Fruit fly (Drosophila melanogaster) whole organism, embryonic: ENCODE measurements around the gene NELF-B.
A peak's percentile ranks its signal among the peaks of the same experiment; 100 is the strongest.

Experiments used
- Atf-2 ChIP-seq: fragments of 200-800 bp; sonication (Bioruptor generic); optimal IDR thresholded peaks from 2 replicates; lab custom pipeline; 2016; ENCODE audit warnings: missing biosample characterization, missing genetic modification characterization
- BtbVII ChIP-seq: fragments of 200-800 bp; sonication (Bioruptor generic); optimal IDR thresholded peaks from 3 replicates; lab custom pipeline; 2017; ENCODE audit warnings: missing biosample characterization, mild to moderate bottlenecking, missing genetic modification characterization
- CG10147 ChIP-seq: fragments of 200-800 bp; sonication (Bioruptor generic); optimal IDR thresholded peaks from 2 replicates; lab custom pipeline; 2019; ENCODE audit warnings: missing biosample characterization, mild to moderate bottlenecking, missing genetic modification characterization, moderate library complexity
- CG10267 ChIP-seq: fragments of 200-800 bp; sonication (Bioruptor generic); optimal IDR thresholded peaks from 2 replicates; lab custom pipeline; 2018; ENCODE audit warnings: missing biosample characterization, mild to moderate bottlenecking, missing genetic modification characterization, moderate library complexity
- CG11723 ChIP-seq: fragments of 200-800 bp; sonication (Bioruptor generic); optimal IDR thresholded peaks from 2 replicates; lab custom pipeline; 2017; ENCODE audit warnings: missing biosample characterization, mild to moderate bottlenecking, missing genetic modification characterization
- CG13287 ChIP-seq: fragments of 200-800 bp; sonication (Bioruptor generic); IDR thresholded peaks from 2 replicates; pipeline ENCODE4 v1.3.6; 2022; ENCODE audit warnings: missing biosample characterization, missing genetic modification characterization; ENCODE audit not compliant: partially characterized antibody
- CG13624 ChIP-seq: fragments of 200-800 bp; sonication (Bioruptor generic); optimal IDR thresholded peaks from 2 replicates; lab custom pipeline; 2016; ENCODE audit warnings: missing biosample characterization, missing genetic modification characterization
- CG14965 ChIP-seq: fragments of 200-800 bp; sonication (Bioruptor generic); optimal IDR thresholded peaks from 2 replicates; lab custom pipeline; 2016; ENCODE audit warnings: missing biosample characterization, missing genetic modification characterization, borderline replicate concordance
- CG16815 ChIP-seq: fragments of 200-800 bp; sonication (Bioruptor generic); optimal IDR thresholded peaks from 3 replicates; lab custom pipeline; 2017; ENCODE audit warnings: missing biosample characterization, mild to moderate bottlenecking, missing genetic modification characterization
- CG17802 ChIP-seq: fragments of 200-800 bp; sonication (Bioruptor generic); optimal IDR thresholded peaks from 2 replicates; lab custom pipeline; 2018; ENCODE audit warnings: missing biosample characterization, mild to moderate bottlenecking, missing genetic modification characterization, moderate library complexity
- CG1792 ChIP-seq: fragments of 200-800 bp; sonication (Bioruptor generic); optimal IDR thresholded peaks from 2 replicates; lab custom pipeline; 2016; ENCODE audit warnings: missing biosample characterization, missing genetic modification characterization
- CG2678 ChIP-seq: fragments of 200-800 bp; sonication (Bioruptor generic); optimal IDR thresholded peaks from 3 replicates; lab custom pipeline; 2019; ENCODE audit warnings: missing biosample characterization, mild to moderate bottlenecking, missing genetic modification characterization, moderate library complexity
- CG32767 ChIP-seq: fragments of 200-800 bp; sonication (Bioruptor generic); IDR thresholded peaks from 2 replicates; pipeline ENCODE4 v1.3.6; 2022; ENCODE audit warnings: missing biosample characterization, missing genetic modification characterization
- CG33213 ChIP-seq: fragments of 200-800 bp; sonication (Bioruptor generic); optimal IDR thresholded peaks from 3 replicates; lab custom pipeline; 2016; ENCODE audit warnings: missing biosample characterization, missing genetic modification characterization
- CG42726 ChIP-seq: fragments of 200-800 bp; sonication (Bioruptor generic); IDR thresholded peaks from 2 replicates; pipeline ENCODE4 v1.3.6; 2022; ENCODE audit warnings: missing biosample characterization, missing genetic modification characterization; ENCODE audit not compliant: partially characterized antibody
- CG6683 ChIP-seq: fragments of 200-800 bp; sonication (Bioruptor generic); optimal IDR thresholded peaks from 2 replicates; lab custom pipeline; 2017; ENCODE audit warnings: missing biosample characterization, mild to moderate bottlenecking, missing genetic modification characterization, missing genetic modification reagents
- CG6765 ChIP-seq: fragments of 200-800 bp; sonication (Bioruptor generic); optimal IDR thresholded peaks from 3 replicates; lab custom pipeline; 2017; ENCODE audit warnings: missing biosample characterization, mild to moderate bottlenecking, missing genetic modification characterization
- CG6791 ChIP-seq: fragments of 200-800 bp; sonication (Bioruptor generic); IDR thresholded peaks from 3 replicates; pipeline ENCODE4 v1.3.6; 2022; ENCODE audit warnings: missing biosample characterization, missing genetic modification characterization; ENCODE audit not compliant: partially characterized antibody
- CG7839 ChIP-seq: fragments of 200-800 bp; sonication (Bioruptor generic); optimal IDR thresholded peaks from 3 replicates; lab custom pipeline; 2018; ENCODE audit warnings: missing biosample characterization, mild to moderate bottlenecking, missing genetic modification characterization, moderate library complexity
- CG9215 ChIP-seq: fragments of 200-800 bp; sonication (Bioruptor generic); IDR thresholded peaks from 2 replicates; pipeline ENCODE4 v1.3.6; 2022; ENCODE audit warnings: missing biosample characterization, missing genetic modification characterization
- Camta ChIP-seq: fragments of 200-800 bp; sonication (Bioruptor generic); optimal IDR thresholded peaks from 2 replicates; lab custom pipeline; 2016; ENCODE audit warnings: missing biosample characterization, missing genetic modification characterization
- Drgx ChIP-seq: fragments of 200-800 bp; sonication (Bioruptor generic); IDR thresholded peaks from 2 replicates; pipeline ENCODE4 v1.3.6; 2022; ENCODE audit warnings: missing biosample characterization, missing genetic modification characterization
- Eip74EF ChIP-seq, 2 experiments: fragments of 200-800 bp in 1 of 2; fragments of >200 bp in 1 of 2; sonication (Bioruptor generic) in 1 of 2; optimal IDR thresholded peaks; 2 replicates each; lab custom pipeline; 2017 to 2019; ENCODE audit warnings: missing biosample characterization in 2 of 2, missing genetic modification characterization in 2 of 2, mild to moderate bottlenecking in 1 of 2, moderate library complexity in 1 of 2
- Gug ChIP-seq: fragments of 200-800 bp; sonication (Bioruptor generic); IDR thresholded peaks from 4 replicates; pipeline ENCODE4 v1.3.6; 2022; ENCODE audit warnings: missing biosample characterization, missing genetic modification characterization
- Hr51 ChIP-seq, 2 experiments: fragments of 200-800 bp; sonication (Bioruptor generic); optimal IDR thresholded peaks; 2 replicates in 1 of 2; 3 replicates in 1 of 2; lab custom pipeline; 2016 to 2018; ENCODE audit warnings: missing biosample characterization in 2 of 2, missing genetic modification characterization in 2 of 2, mild to moderate bottlenecking in 1 of 2, moderate library complexity in 1 of 2
- Lhr ChIP-seq: fragments of 200-800 bp; sonication (Bioruptor generic); optimal IDR thresholded peaks from 3 replicates; lab custom pipeline; 2017; ENCODE audit warnings: mild to moderate bottlenecking, missing biosample characterization, missing genetic modification reagents, missing genetic modification characterization
- Side ChIP-seq: fragments of 200-800 bp; sonication (Bioruptor generic); optimal IDR thresholded peaks from 2 replicates; lab custom pipeline; 2016; ENCODE audit warnings: missing biosample characterization, missing genetic modification characterization
- Sry-β ChIP-seq: fragments of 200-800 bp; sonication (Bioruptor generic); optimal IDR thresholded peaks from 2 replicates; lab custom pipeline; 2018; ENCODE audit warnings: missing biosample characterization, mild to moderate bottlenecking, missing genetic modification characterization, moderate library complexity
- al ChIP-seq: fragments of 200-800 bp; sonication (Bioruptor generic); IDR thresholded peaks from 2 replicates; pipeline ENCODE4 v1.3.6; 2022; ENCODE audit warnings: missing biosample characterization, missing genetic modification characterization
- bab2 ChIP-seq: fragments of 200-800 bp; sonication (Bioruptor generic); optimal IDR thresholded peaks from 2 replicates; lab custom pipeline; 2016; ENCODE audit warnings: missing biosample characterization, missing genetic modification characterization
- bcd ChIP-seq: fragments of 200-800 bp; sonication (Bioruptor generic); optimal IDR thresholded peaks from 2 replicates; lab custom pipeline; 2017; ENCODE audit warnings: missing biosample characterization, mild to moderate bottlenecking, missing genetic modification characterization
- cato ChIP-seq: fragments of 200-800 bp; sonication (Bioruptor generic); optimal IDR thresholded peaks from 2 replicates; lab custom pipeline; 2016; ENCODE audit warnings: missing biosample characterization, missing genetic modification characterization, borderline replicate concordance
- ci ChIP-seq: fragments of 200-800 bp; sonication (Bioruptor generic); IDR thresholded peaks from 3 replicates; pipeline ENCODE4 v1.3.6; 2022; ENCODE audit warnings: missing biosample characterization, missing genetic modification characterization
- dpn ChIP-seq, 2 experiments: fragments of 200-800 bp; sonication (Bioruptor generic); optimal IDR thresholded peaks; 3 replicates each; lab custom pipeline; 2016; ENCODE audit warnings: missing biosample characterization in 2 of 2, missing genetic modification characterization in 2 of 2
- grn ChIP-seq: fragments of 200-800 bp; sonication (Bioruptor generic); optimal IDR thresholded peaks from 3 replicates; lab custom pipeline; 2017; ENCODE audit warnings: missing biosample characterization, missing genetic modification characterization
- insv ChIP-seq, 2 experiments: fragments of 200-800 bp; sonication (Bioruptor generic); optimal IDR thresholded peaks; 3 replicates each; lab custom pipeline; 2016 to 2018; ENCODE audit warnings: missing biosample characterization in 2 of 2, missing genetic modification characterization in 2 of 2
- lab ChIP-seq: fragments of 200-800 bp; sonication (Bioruptor generic); optimal IDR thresholded peaks from 3 replicates; lab custom pipeline; 2017; ENCODE audit warnings: missing biosample characterization, missing genetic modification characterization, mild to moderate bottlenecking, moderate library complexity, missing genetic modification reagents
- lov ChIP-seq, 2 experiments: fragments of 200-800 bp in 1 of 2; fragments of >200 bp in 1 of 2; sonication (Bioruptor generic) in 1 of 2; IDR thresholded peaks in 1 of 2; optimal IDR thresholded peaks in 1 of 2; 2 replicates in 1 of 2; 3 replicates in 1 of 2; pipeline versions ENCODE4 v1.3.6 to Lab custom; 2017 to 2022; ENCODE audit warnings: missing biosample characterization in 1 of 2, missing genetic modification characterization in 1 of 2
- nerfin-2 ChIP-seq: fragments of 200-800 bp; sonication (Bioruptor generic); IDR thresholded peaks from 2 replicates; pipeline ENCODE4 v1.3.6; 2022; ENCODE audit warnings: missing biosample characterization, missing genetic modification characterization; ENCODE audit not compliant: partially characterized antibody
- otp ChIP-seq: fragments of 200-800 bp; sonication (Bioruptor generic); IDR thresholded peaks from 3 replicates; pipeline ENCODE4, ENCODE4 v1.3.6; 2022; ENCODE audit warnings: missing biosample characterization, missing genetic modification characterization
- sens ChIP-seq: fragments of 200-800 bp; sonication (Bioruptor generic); peaks from one replicate; lab custom pipeline; 2016; ENCODE audit warnings: missing biosample characterization, missing genetic modification characterization
- sima ChIP-seq: fragments of 200-800 bp; sonication (Bioruptor generic); optimal IDR thresholded peaks from 2 replicates; lab custom pipeline; 2016; ENCODE audit warnings: missing biosample characterization, missing genetic modification characterization
- stwl ChIP-seq: fragments of 200-800 bp; sonication (Bioruptor generic); optimal IDR thresholded peaks from 3 replicates; lab custom pipeline; 2018; ENCODE audit warnings: missing biosample characterization, mild to moderate bottlenecking, missing genetic modification characterization, moderate library complexity
- trem ChIP-seq: fragments of 200-800 bp; optimal IDR thresholded peaks from 3 replicates; lab custom pipeline; 2019; ENCODE audit warnings: missing biosample characterization, mild to moderate bottlenecking, missing genetic modification characterization, moderate library complexity
- tx ChIP-seq: fragments of 200-800 bp; sonication (Bioruptor generic); optimal IDR thresholded peaks from 2 replicates; lab custom pipeline; 2016; ENCODE audit warnings: missing biosample characterization, missing genetic modification characterization
- zf30C ChIP-seq: fragments of 200-800 bp; sonication (Bioruptor generic); optimal IDR thresholded peaks from 3 replicates; lab custom pipeline; 2018; ENCODE audit warnings: missing biosample characterization, mild to moderate bottlenecking, missing genetic modification characterization
- zfh1 ChIP-seq: fragments of 200-800 bp; sonication (Bioruptor generic); IDR thresholded peaks from 3 replicates; pipeline ENCODE4 v1.3.6; 2022; ENCODE audit warnings: missing biosample characterization, missing genetic modification characterization

Gene NELF-B

dm6 chrX:7728251-7729164, at the start of gene NELF-B, which contains the start of gene CG12155 (continued):
- TF ChIP-seq CG13624 (no peak), CG10267 (peak; percentile 59), Gug (peak; percentile 38; the same call in 2 of the 4 replicates), otp (no peak), dpn (GFP tag; optimal IDR thresholded peaks at IDR 0.05; lab: Kevin White, UChicago) (peak; percentile 38 to 54), al (no peak), Sry-β (GFP tag; lab: Kevin White, UChicago) (peak; percentile 43), CG16815 (GFP tag; lab: Kevin White, UChicago) (peak; percentile 31), CG10147 (GFP tag; lab: Kevin White, UChicago) (peak; percentile 19), stwl (tag; lab: Kevin White, UChicago) (peak; percentile 1), CG11723 (GFP tag; lab: Kevin White, UChicago) (no peak), Drgx (no peak), insv (GFP tag; optimal IDR thresholded peaks at IDR 0.05; lab: Kevin White, UChicago) (peak in 1 of 2 experiments; percentile 1), CG2678 (tag; lab: Kevin White, UChicago) (no peak), CG6683 (GFP tag; lab: Kevin White, UChicago) (no peak), Hr51 (GFP tag; optimal IDR thresholded peaks at IDR 0.05; lab: Kevin White, UChicago) (no peak), grn (GFP tag; lab: Kevin White, UChicago) (no peak), Side (no peak), nerfin-2 (GFP tag; lab: Robert Waterston, UW) (0 out of 2 replicates have a peak, but pooled peaks have one; percentile 41), trem (tag; lab: Kevin White, UChicago) (peak; percentile 29), CG6765 (GFP tag; lab: Kevin White, UChicago) (no peak), CG32767 (no peak), tx (GFP tag; lab: Kevin White, UChicago) (peak; percentile 0), sima (GFP tag; lab: Kevin White, UChicago) (no peak), sens (GFP tag; lab: Kevin White, UChicago) (no peak), CG7839 (no peak), ci (GFP tag; lab: Robert Waterston, UW) (0 out of 3 replicates have a peak, but pooled peaks have one; percentile 8), lab (no peak), zfh1 (GFP tag; lab: Robert Waterston, UW) (no peak), zf30C (no peak), BtbVII (no peak), CG33213 (no peak), CG17802 (tag; lab: Kevin White, UChicago) (peak; percentile 9), cato (GFP tag; lab: Kevin White, UChicago) (peak; percentile 10), CG13287 (peak; percentile 54), Atf-2 (no peak), lov (optimal IDR thresholded peaks at IDR 0.05; lab: Kevin White, UChicago) (no peak), lov (GFP tag; IDR thresholded peaks at IDR 0.05; lab: Robert Waterston, UW) (no peak), CG1792 (GFP tag; lab: Kevin White, UChicago) (no peak), Camta (GFP tag; lab: Kevin White, UChicago) (no peak), bab2 (GFP tag; lab: Kevin White, UChicago) (peak; percentile 4), CG6791 (GFP tag; lab: Robert Waterston, UW) (peak; percentile 66), Eip74EF (GFP tag; optimal IDR thresholded peaks at IDR 0.05; lab: Kevin White, UChicago) (no peak), CG14965 (GFP tag; lab: Kevin White, UChicago) (no peak), bcd (peak; percentile 63), CG9215 (GFP tag; lab: Robert Waterston, UW) (peak; percentile 53), CG42726 (0 out of 2 replicates have a peak, but pooled peaks have one; percentile 45), Lhr (GFP tag; lab: Kevin White, UChicago) (no peak)
